Worm (Caenorhabditis elegans): ENCODE measurements around the gene F56C3.4.

Gene F56C3.4

DNA sequence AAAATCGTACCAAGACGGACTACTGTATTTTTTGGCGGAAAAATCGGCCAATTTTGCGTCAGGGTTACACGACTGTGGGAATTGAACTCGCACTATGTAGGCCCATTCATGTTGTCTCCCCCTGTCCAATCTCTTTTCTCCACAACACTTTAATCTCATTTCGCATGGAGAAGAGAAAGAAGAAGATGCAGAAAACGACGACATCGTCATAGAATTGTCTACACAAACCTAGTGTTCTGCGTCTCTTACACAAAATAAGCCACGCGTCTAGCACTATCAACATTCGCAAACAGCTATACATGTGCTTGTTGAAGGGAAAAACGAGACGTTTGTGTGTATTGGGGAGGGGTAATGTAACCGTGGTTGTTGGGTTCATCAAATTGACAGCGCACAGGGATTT lies 37.5 kb downstream of the F56C3.4 start (continued):
- TF ChIP-seq unc-130 (GFP tag; optimal IDR thresholded peaks at IDR 0.05) (no peak), sdz-12 (GFP tag; optimal IDR thresholded peaks at IDR 0.05) (no peak), pqm-1 (tag; optimal IDR thresholded peaks at IDR 0.05) (peak; percentile 4), mdt-29 (GFP tag; IDR thresholded peaks at IDR 0.05) (no peak), lsy-2 (tag; optimal IDR thresholded peaks at IDR 0.05) (peak; percentile 62 to 88), nhr-48 (tag; optimal IDR thresholded peaks at IDR 0.05) (peak; percentile 63), madf-9 (GFP tag; conservative IDR thresholded peaks at IDR 0.05) (peak; percentile 50; the same call in 1 of the 2 replicates), tag-97 (GFP tag; IDR thresholded peaks at IDR 0.05) (no peak), dpl-1 (GFP tag; optimal IDR thresholded peaks at IDR 0.05) (peak; percentile 33), cey-2 (tag; optimal IDR thresholded peaks at IDR 0.05; ENCODE audit: borderline replicate concordance, insufficient read depth) (no peak), D1046.2 (GFP tag; IDR thresholded peaks at IDR 0.05) (no peak), mxl-3 (GFP tag; optimal IDR thresholded peaks at IDR 0.05) (peak; percentile 96), R02D3.7 (tag; optimal IDR thresholded peaks at IDR 0.05) (no peak), ceh-44 (GFP tag; IDR thresholded peaks at IDR 0.05) (no peak), F44E2.7 (GFP tag; IDR thresholded peaks at IDR 0.05) (no peak), pha-4 (GFP tag; IDR thresholded peaks at IDR 0.05) (peak; percentile 62; the same call in 1 of the 2 replicates), pha-4 (tag; optimal IDR thresholded peaks at IDR 0.05) (no peak), lin-1 (GFP tag; IDR thresholded peaks at IDR 0.05) (no peak), zip-2 (tag; optimal IDR thresholded peaks at IDR 0.05) (peak; percentile 88), jun-1 (tag; optimal IDR thresholded peaks at IDR 0.05) (peak; percentile 60), F49E8.2 (tag; optimal IDR thresholded peaks at IDR 0.05; ENCODE audit: borderline replicate concordance) (no peak), F10B5.3 (tag; optimal IDR thresholded peaks at IDR 0.05) (peak; percentile 15), nhr-237 (tag; optimal IDR thresholded peaks at IDR 0.05) (no peak), daf-12 (tag; optimal IDR thresholded peaks at IDR 0.05) (no peak), mes-2 (tag; optimal IDR thresholded peaks at IDR 0.05; ENCODE audit: poor library complexity, severe bottlenecking) (peak; percentile 90), snpc-4 (tag; optimal IDR thresholded peaks at IDR 0.05) (no peak), ztf-11 (tag; optimal IDR thresholded peaks at IDR 0.05) (no peak), egl-27 (tag; optimal IDR thresholded peaks at IDR 0.05) (no peak), aly-2 (tag; optimal IDR thresholded peaks at IDR 0.05) (no peak), nhr-102 (tag; optimal IDR thresholded peaks at IDR 0.05) (peak; percentile 87), php-3 (GFP tag; IDR thresholded peaks at IDR 0.05) (peak; percentile 46; the same call in 1 of the 2 replicates), unc-62 (GFP tag; optimal IDR thresholded peaks at IDR 0.05 in 1 of 2) (peak in 1 of 2 experiments; percentile 85), unc-62 (tag; optimal IDR thresholded peaks at IDR 0.05) (no peak), nhr-6 (tag; optimal IDR thresholded peaks at IDR 0.05) (peak; percentile 23), dmd-8 (GFP tag; IDR thresholded peaks at IDR 0.05) (no peak), saeg-2 (GFP tag; IDR thresholded peaks at IDR 0.05) (no peak), lin-15B (tag; optimal IDR thresholded peaks at IDR 0.05) (no peak), zip-11 (GFP tag; IDR thresholded peaks at IDR 0.05) (no peak), fkh-10 (GFP tag; optimal IDR thresholded peaks at IDR 0.05) (peak; percentile 85), nhr-76 (tag; optimal IDR thresholded peaks at IDR 0.05) (no peak), egl-43 (GFP tag; IDR thresholded peaks at IDR 0.05) (peak; percentile 74), mdl-1 (tag; optimal IDR thresholded peaks at IDR 0.05) (peak; percentile 76 to 90), snpc-1.2 (GFP tag; IDR thresholded peaks at IDR 0.05) (no peak), spr-3 (GFP tag; optimal IDR thresholded peaks at IDR 0.05) (peak; percentile 53), skn-1 (tag; optimal IDR thresholded peaks at IDR 0.05) (no peak), ceh-28 (tag; optimal IDR thresholded peaks at IDR 0.05) (no peak), rbr-2 (tag; optimal IDR thresholded peaks at IDR 0.05) (peak; percentile 87), F26F4.8 (GFP tag; conservative IDR thresholded peaks at IDR 0.05) (no peak), hif-1 (tag; optimal IDR thresholded peaks at IDR 0.05) (peak in 1 of 2 experiments; percentile 49), T20F7.1 (GFP tag; optimal IDR thresholded peaks at IDR 0.05) (peak; percentile 71), F37D6.2 (tag; optimal IDR thresholded peaks at IDR 0.05) (peak; percentile 92), nhr-28 (tag; optimal IDR thresholded peaks at IDR 0.05) (peak; percentile 59)

All from whole organism, L4 larva.